Worm (Caenorhabditis elegans) whole organism, mixed stage, embryonic: ENCODE measurements around the gene ucr-1.

Experiments
- ceh-39 ChIP-seq: fragments of 150-350 bp; optimal IDR thresholded peaks from 2 replicates; lab custom pipeline; 2014; ENCODE audit warnings: missing biosample characterization, missing genetic modification characterization
- ceh-83 ChIP-seq: fragments of 200-800 bp; sonication (Bioruptor generic); optimal IDR thresholded peaks from 2 replicates; lab custom pipeline; 2018; ENCODE audit warnings: mild to moderate bottlenecking, missing genetic modification characterization, missing compliant biosample characterization
- elt-3 ChIP-seq: fragments of 150-350 bp; optimal IDR thresholded peaks from 2 replicates; lab custom pipeline; 2014; ENCODE audit warnings: missing biosample characterization, missing genetic modification characterization
- nhr-2 ChIP-seq: fragments of 150-350 bp; optimal IDR thresholded peaks from 2 replicates; lab custom pipeline; 2014; ENCODE audit warnings: missing biosample characterization, missing genetic modification characterization
- nhr-237 ChIP-seq: fragments of 150-350 bp; optimal IDR thresholded peaks from 2 replicates; lab custom pipeline; 2014; ENCODE audit warnings: missing biosample characterization, missing genetic modification characterization
- nhr-28 ChIP-seq: fragments of 150-350 bp; optimal IDR thresholded peaks from 2 replicates; lab custom pipeline; 2014; ENCODE audit warnings: missing biosample characterization, missing genetic modification characterization
- pha-4 ChIP-seq: fragments of 150-350 bp; optimal IDR thresholded peaks from 2 replicates; lab custom pipeline; 2018; ENCODE audit warnings: missing biosample characterization, missing genetic modification reagents, missing genetic modification characterization
- snpc-4 ChIP-seq: fragments of 150-350 bp; optimal IDR thresholded peaks from 2 replicates; lab custom pipeline; 2014; ENCODE audit warnings: missing biosample characterization, missing genetic modification characterization
- unc-39 ChIP-seq: fragments of 150-350 bp; optimal IDR thresholded peaks from 2 replicates; lab custom pipeline; 2014; ENCODE audit warnings: missing biosample characterization, missing genetic modification characterization
- unc-62 ChIP-seq: fragments of 150-350 bp; optimal IDR thresholded peaks from 2 replicates; lab custom pipeline; 2014; ENCODE audit warnings: missing biosample characterization, missing genetic modification reagents, missing genetic modification characterization
- ztf-11 ChIP-seq: fragments of 150-350 bp; optimal IDR thresholded peaks from 2 replicates; lab custom pipeline; 2014; ENCODE audit warnings: missing biosample characterization, missing genetic modification characterization

DNA sequence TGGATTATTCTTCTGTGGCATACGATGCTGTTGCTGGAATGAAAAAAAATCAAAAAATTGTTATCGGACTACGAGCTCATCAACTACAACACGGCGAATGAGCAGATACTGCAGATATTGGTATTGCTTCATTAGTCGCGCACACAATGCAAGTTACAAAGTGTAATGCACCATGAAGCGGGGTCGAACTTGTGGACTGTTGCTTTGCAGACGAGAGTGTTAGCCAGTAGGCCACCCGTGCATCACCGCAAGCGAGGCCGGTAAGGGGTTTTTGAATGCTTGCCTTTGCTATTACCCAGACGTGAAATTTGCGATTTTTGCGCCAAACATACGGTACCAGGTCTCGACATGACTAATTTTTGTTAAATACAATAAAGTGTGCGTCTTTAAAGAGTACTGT, 10.1 kb downstream of the ucr-1 start:
- TF ChIP-seq pha-4 (tag; lab: Kevin White, UChicago) (peak; percentile 95), unc-39 (peak; percentile 70), snpc-4 (tag; lab: Kevin White, UChicago) (no peak), nhr-28 (peak; percentile 70), ceh-83 (GFP tag; lab: Kevin White, UChicago) (peak; percentile 98), elt-3 (no peak), nhr-237 (tag; lab: Kevin White, UChicago) (peak; percentile 12), unc-62 (GFP tag; lab: Kevin White, UChicago) (peak; percentile 30), nhr-2 (tag; lab: Kevin White, UChicago) (no peak), ztf-11 (tag; lab: Kevin White, UChicago) (peak; percentile 70), ceh-39 (no peak)
